1 fruit fly cellular context compared by ENCODE assay signal in genomic region chr2L:8204996-8205567, dm6.
TF ChIP-seq lines count a peak whose summit lies in the region.

Gene SLC5A11 (minus strand): TSS chr2L:8205132.

TF ChIP-seq in whole organism, embryonic, 481 proteins besides CTCF, POLR2A, EP300 and RAD21 (continued from another document and continues in another):
- peak; percentile 95 for TF ChIP-seq ham (GFP tag; IDR thresholded peaks at IDR 0.05; lab: Robert Waterston, UW)
- peak; percentile 96 for TF ChIP-seq CG33213 (GFP tag; optimal IDR thresholded peaks at IDR 0.05; lab: Kevin White, UChicago)
- peak; percentile 96 for TF ChIP-seq ind (GFP tag; optimal IDR thresholded peaks at IDR 0.05; lab: Kevin White, UChicago)
- TF ChIP-seq pb (GFP tag; optimal IDR thresholded peaks at IDR 0.05; lab: Kevin White, UChicago) = peak; percentile 95
- peak; percentile 93 for TF ChIP-seq CG4328 (GFP tag; optimal IDR thresholded peaks at IDR 0.05; lab: Kevin White, UChicago)
- peak; percentile 97 for TF ChIP-seq BtbVII (GFP tag; optimal IDR thresholded peaks at IDR 0.05; lab: Kevin White, UChicago)
- TF ChIP-seq stwl (tag; optimal IDR thresholded peaks at IDR 0.05; lab: Kevin White, UChicago) = no peak
- TF ChIP-seq gt (GFP tag; IDR thresholded peaks at IDR 0.05; lab: Robert Waterston, UW) = peak; percentile 83; the same call in 1 of the 2 replicates
- peak; percentile 90 for TF ChIP-seq Fer2 (tag; optimal IDR thresholded peaks at IDR 0.05; lab: Kevin White, UChicago)
- TF ChIP-seq zen2 (GFP tag; IDR thresholded peaks at IDR 0.05; lab: Robert Waterston, UW; ENCODE audit: partially characterized antibody) = no peak
- TF ChIP-seq CG18764 (GFP tag; optimal IDR thresholded peaks at IDR 0.05; lab: Kevin White, UChicago) = peak; percentile 88
- TF ChIP-seq Fer1 (GFP tag; optimal IDR thresholded peaks at IDR 0.05; lab: Kevin White, UChicago) = peak; percentile 99
- peak; percentile 96 for TF ChIP-seq sima (GFP tag; optimal IDR thresholded peaks at IDR 0.05; lab: Kevin White, UChicago)
- TF ChIP-seq dpn (GFP tag; optimal IDR thresholded peaks at IDR 0.05; lab: Kevin White, UChicago) = peak; percentile 99
- peak in 1 of 2 experiments; percentile 100 for TF ChIP-seq Eip74EF (GFP tag; optimal IDR thresholded peaks at IDR 0.05; lab: Kevin White, UChicago)
- 0 out of 2 replicates have a peak, but pooled peaks have one; percentile 55 for TF ChIP-seq CG42726 (GFP tag; IDR thresholded peaks at IDR 0.05; lab: Robert Waterston, UW; ENCODE audit: partially characterized antibody)
- peak; percentile 65 for TF ChIP-seq CG16863 (GFP tag; optimal IDR thresholded peaks at IDR 0.05; lab: Kevin White, UChicago)
- TF ChIP-seq H2.0 (GFP tag; IDR thresholded peaks at IDR 0.05; lab: Robert Waterston, UW) = peak; percentile 100
- TF ChIP-seq CG12942 (GFP tag; optimal IDR thresholded peaks at IDR 0.05; lab: Kevin White, UChicago) = peak; percentile 97
- TF ChIP-seq mld (GFP tag; IDR thresholded peaks at IDR 0.05; lab: Robert Waterston, UW; ENCODE audit: partially characterized antibody) = no peak
- TF ChIP-seq CG33557 (GFP tag; optimal IDR thresholded peaks at IDR 0.05; lab: Kevin White, UChicago) = peak; percentile 58
- TF ChIP-seq HLH3B (GFP tag; IDR thresholded peaks at IDR 0.05; lab: Robert Waterston, UW) = peak; percentile 99
- TF ChIP-seq ranshi (GFP tag; IDR thresholded peaks at IDR 0.05; lab: Robert Waterston, UW) = peak; percentile 89
- TF ChIP-seq al (GFP tag; IDR thresholded peaks at IDR 0.05; lab: Robert Waterston, UW) = peak; percentile 95
- peak; percentile 91 for TF ChIP-seq CG2889 (GFP tag; IDR thresholded peaks at IDR 0.05; lab: Robert Waterston, UW)
- peak; percentile 99 for TF ChIP-seq lab (GFP tag; optimal IDR thresholded peaks at IDR 0.05; lab: Kevin White, UChicago)
- peak; percentile 51 for TF ChIP-seq vfl (GFP tag; optimal IDR thresholded peaks at IDR 0.05; lab: Kevin White, UChicago)
- TF ChIP-seq jigr1 (GFP tag; IDR thresholded peaks at IDR 0.05; lab: Robert Waterston, UW) = peak; percentile 98
- TF ChIP-seq tll (GFP tag; optimal IDR thresholded peaks at IDR 0.05; lab: Kevin White, UChicago) = peak in 1 of 2 experiments; percentile 80
- TF ChIP-seq tna (GFP tag; IDR thresholded peaks at IDR 0.05; lab: Robert Waterston, UW; ENCODE audit: partially characterized antibody) = no peak
- peak; percentile 90 for TF ChIP-seq nom (GFP tag; optimal IDR thresholded peaks at IDR 0.05; lab: Kevin White, UChicago)
- TF ChIP-seq CG1603 (tag; optimal IDR thresholded peaks at IDR 0.05; lab: Kevin White, UChicago) = peak; percentile 83
- TF ChIP-seq CG2875 (GFP tag; optimal IDR thresholded peaks at IDR 0.05; lab: Kevin White, UChicago) = peak; percentile 94
- peak; percentile 99 for TF ChIP-seq sisA (GFP tag; IDR thresholded peaks at IDR 0.05; lab: Robert Waterston, UW)
- TF ChIP-seq crc (GFP tag; optimal IDR thresholded peaks at IDR 0.05; lab: Kevin White, UChicago) = peak; percentile 83
- TF ChIP-seq Usf (GFP tag; optimal IDR thresholded peaks at IDR 0.05; lab: Kevin White, UChicago) = peak; percentile 96
- TF ChIP-seq CG6854 (GFP tag; optimal IDR thresholded peaks at IDR 0.05; lab: Kevin White, UChicago) = peak; percentile 99
- TF ChIP-seq GATAe (GFP tag; conservative IDR thresholded peaks at IDR 0.05; lab: Robert Waterston, UW) = peak; percentile 92
- TF ChIP-seq Trl (optimal IDR thresholded peaks at IDR 0.05; lab: Kevin White, UChicago) = peak; percentile 83 to 99
- peak; percentile 96 for TF ChIP-seq Trl (GFP tag; optimal IDR thresholded peaks at IDR 0.05; lab: Kevin White, UChicago)
- no peak for TF ChIP-seq CG34224 (GFP tag; IDR thresholded peaks at IDR 0.05; lab: Robert Waterston, UW; ENCODE audit: partially characterized antibody)
- peak; percentile 100 for TF ChIP-seq CG12104 (GFP tag; optimal IDR thresholded peaks at IDR 0.05; lab: Kevin White, UChicago)
- TF ChIP-seq sr (GFP tag; IDR thresholded peaks at IDR 0.05; lab: Robert Waterston, UW) = peak; percentile 93
- TF ChIP-seq fd102C (GFP tag; optimal IDR thresholded peaks at IDR 0.05; lab: Kevin White, UChicago) = no peak
- TF ChIP-seq pnt (GFP tag; optimal IDR thresholded peaks at IDR 0.05; lab: Kevin White, UChicago) = peak; percentile 78
- peak; percentile 98 to 100 for TF ChIP-seq Hr51 (GFP tag; optimal IDR thresholded peaks at IDR 0.05; lab: Kevin White, UChicago)
- peak; percentile 99 for TF ChIP-seq Taf1 (GFP tag; IDR thresholded peaks at IDR 0.05; lab: Robert Waterston, UW)
- peak; percentile 100 for TF ChIP-seq Xbp1 (GFP tag; optimal IDR thresholded peaks at IDR 0.05; lab: Kevin White, UChicago)
- peak; percentile 31 for TF ChIP-seq gfzf (GFP tag; optimal IDR thresholded peaks at IDR 0.05; lab: Kevin White, UChicago)
- TF ChIP-seq HLH4C (GFP tag; IDR thresholded peaks at IDR 0.05; lab: Robert Waterston, UW; ENCODE audit: partially characterized antibody) = no peak
- TF ChIP-seq NK7.1 (GFP tag; optimal IDR thresholded peaks at IDR 0.05; lab: Kevin White, UChicago) = peak; percentile 97
- peak; percentile 98 for TF ChIP-seq stc (GFP tag; IDR thresholded peaks at IDR 0.05; lab: Robert Waterston, UW)
- peak; percentile 92 for TF ChIP-seq abd-A (tag; optimal IDR thresholded peaks at IDR 0.05; lab: Kevin White, UChicago)
- TF ChIP-seq HHEX (GFP tag; optimal IDR thresholded peaks at IDR 0.05; lab: Kevin White, UChicago) = peak; percentile 97
- peak; percentile 99 for TF ChIP-seq lilli (GFP tag; optimal IDR thresholded peaks at IDR 0.05; lab: Kevin White, UChicago)
- peak; percentile 95 for TF ChIP-seq mam (GFP tag; optimal IDR thresholded peaks at IDR 0.05; lab: Kevin White, UChicago)
- TF ChIP-seq esg (GFP tag; conservative IDR thresholded peaks at IDR 0.05; lab: Robert Waterston, UW) = peak; percentile 97
- peak; percentile 70 for TF ChIP-seq schlank (tag; optimal IDR thresholded peaks at IDR 0.05; lab: Kevin White, UChicago)
- no peak for TF ChIP-seq cad (GFP tag; optimal IDR thresholded peaks at IDR 0.05; lab: Kevin White, UChicago)
- peak; percentile 94 for TF ChIP-seq CG1024 (GFP tag; IDR thresholded peaks at IDR 0.05; lab: Robert Waterston, UW)
- TF ChIP-seq CG10209 (GFP tag; optimal IDR thresholded peaks at IDR 0.05; lab: Kevin White, UChicago) = peak; percentile 94
- TF ChIP-seq C15 (GFP tag; IDR thresholded peaks at IDR 0.05; lab: Robert Waterston, UW) = peak; percentile 97
- peak; percentile 98 for TF ChIP-seq Hmr (GFP tag; optimal IDR thresholded peaks at IDR 0.05; lab: Kevin White, UChicago)
- peak; percentile 84 for TF ChIP-seq sens (GFP tag; lab: Kevin White, UChicago)
- peak; percentile 96 for TF ChIP-seq Blimp-1 (GFP tag; optimal IDR thresholded peaks at IDR 0.05; lab: Kevin White, UChicago)
- TF ChIP-seq nau (GFP tag; optimal IDR thresholded peaks at IDR 0.05; lab: Kevin White, UChicago) = peak; percentile 98
- no peak; the same call in 1 of the 2 replicates for TF ChIP-seq amos (GFP tag; IDR thresholded peaks at IDR 0.05; lab: Robert Waterston, UW; ENCODE audit: partially characterized antibody)
- TF ChIP-seq Bteb2 (GFP tag; optimal IDR thresholded peaks at IDR 0.05; lab: Kevin White, UChicago) = peak; percentile 41
- TF ChIP-seq pita (GFP tag; optimal IDR thresholded peaks at IDR 0.05; lab: Kevin White, UChicago) = no peak
- peak; percentile 81 for TF ChIP-seq salm (tag; optimal IDR thresholded peaks at IDR 0.05; lab: Kevin White, UChicago)
- peak; percentile 94 for TF ChIP-seq CG8388 (GFP tag; optimal IDR thresholded peaks at IDR 0.05; lab: Kevin White, UChicago)
- peak; percentile 84 for TF ChIP-seq CG10274 (GFP tag; optimal IDR thresholded peaks at IDR 0.05; lab: Kevin White, UChicago)
- peak; percentile 67 for TF ChIP-seq Lhr (GFP tag; optimal IDR thresholded peaks at IDR 0.05; lab: Kevin White, UChicago)
- TF ChIP-seq ftz-f1 (GFP tag; optimal IDR thresholded peaks at IDR 0.05; lab: Kevin White, UChicago) = no peak
- TF ChIP-seq Lpt (GFP tag; optimal IDR thresholded peaks at IDR 0.05; lab: Kevin White, UChicago) = no peak
- TF ChIP-seq CG17829 (tag; optimal IDR thresholded peaks at IDR 0.05; lab: Kevin White, UChicago) = peak; percentile 97
- TF ChIP-seq CG9797 (GFP tag; optimal IDR thresholded peaks at IDR 0.05; lab: Kevin White, UChicago) = peak; percentile 19
- TF ChIP-seq gcm2 (GFP tag; optimal IDR thresholded peaks at IDR 0.05; lab: Kevin White, UChicago) = peak; percentile 89
- no peak for TF ChIP-seq Mes4 (GFP tag; optimal IDR thresholded peaks at IDR 0.05; lab: Kevin White, UChicago)
- TF ChIP-seq eve (GFP tag; optimal IDR thresholded peaks at IDR 0.05; lab: Kevin White, UChicago) = peak in 1 of 2 experiments; percentile 100
- TF ChIP-seq wdn (GFP tag; IDR thresholded peaks at IDR 0.05; lab: Robert Waterston, UW) = peak; percentile 82
- TF ChIP-seq Abd-B (GFP tag; optimal IDR thresholded peaks at IDR 0.05; lab: Kevin White, UChicago) = peak; percentile 99
- TF ChIP-seq br (optimal IDR thresholded peaks at IDR 0.05; lab: Kevin White, UChicago) = no peak
- peak; percentile 100 for TF ChIP-seq D19B (GFP tag; optimal IDR thresholded peaks at IDR 0.05; lab: Kevin White, UChicago)
- TF ChIP-seq CG16813 (GFP tag; IDR thresholded peaks at IDR 0.05; lab: Robert Waterston, UW; ENCODE audit: partially characterized antibody) = no peak
- peak; percentile 100 for TF ChIP-seq Atf6 (GFP tag; IDR thresholded peaks at IDR 0.05; lab: Robert Waterston, UW)
- TF ChIP-seq tio (GFP tag; optimal IDR thresholded peaks at IDR 0.05; lab: Kevin White, UChicago) = peak; percentile 90
- 0 out of 2 replicates have a peak, but pooled peaks have one; percentile 19 for TF ChIP-seq crol (GFP tag; IDR thresholded peaks at IDR 0.05; lab: Robert Waterston, UW)
- TF ChIP-seq B-H2 (GFP tag; optimal IDR thresholded peaks at IDR 0.05; lab: Kevin White, UChicago) = peak; percentile 88
- TF ChIP-seq HmgZ (tag; optimal IDR thresholded peaks at IDR 0.05; lab: Kevin White, UChicago) = peak; percentile 96
- TF ChIP-seq CG7786 (GFP tag; optimal IDR thresholded peaks at IDR 0.05; lab: Kevin White, UChicago) = peak; percentile 78
- TF ChIP-seq bsh (GFP tag; optimal IDR thresholded peaks at IDR 0.05; lab: Kevin White, UChicago) = peak; percentile 95 to 100
- peak; percentile 42 for TF ChIP-seq ab (GFP tag; optimal IDR thresholded peaks at IDR 0.05; lab: Kevin White, UChicago)
- TF ChIP-seq Hand (GFP tag; optimal IDR thresholded peaks at IDR 0.05; lab: Kevin White, UChicago) = peak; percentile 97
- TF ChIP-seq CG12659 (GFP tag; optimal IDR thresholded peaks at IDR 0.05; lab: Kevin White, UChicago) = peak; percentile 96
- TF ChIP-seq Elba2 (GFP tag; optimal IDR thresholded peaks at IDR 0.05; lab: Kevin White, UChicago) = peak; percentile 61
- peak; percentile 95 for TF ChIP-seq dimm (GFP tag; IDR thresholded peaks at IDR 0.05; lab: Robert Waterston, UW)
- peak; percentile 96 for TF ChIP-seq run (tag; optimal IDR thresholded peaks at IDR 0.05; lab: Kevin White, UChicago)
- TF ChIP-seq hkb (optimal IDR thresholded peaks at IDR 0.05; lab: Kevin White, UChicago) = no peak
- TF ChIP-seq hkb (GFP tag; IDR thresholded peaks at IDR 0.05; lab: Robert Waterston, UW) = peak; percentile 92
- peak; percentile 99 for TF ChIP-seq so (GFP tag; IDR thresholded peaks at IDR 0.05; lab: Robert Waterston, UW)
- no peak for TF ChIP-seq h (optimal IDR thresholded peaks at IDR 0.05; lab: Kevin White, UChicago)
- peak; percentile 95 for TF ChIP-seq odd (GFP tag; optimal IDR thresholded peaks at IDR 0.05; lab: Kevin White, UChicago)
- peak; percentile 87 for TF ChIP-seq CG13123 (GFP tag; optimal IDR thresholded peaks at IDR 0.05; lab: Kevin White, UChicago)
- peak; percentile 79 for TF ChIP-seq CG10366 (GFP tag; IDR thresholded peaks at IDR 0.05; lab: Robert Waterston, UW)
- peak; percentile 63 for TF ChIP-seq MTF-1 (GFP tag; optimal IDR thresholded peaks at IDR 0.05; lab: Kevin White, UChicago; ENCODE audit: borderline replicate concordance)
- peak; percentile 88 for TF ChIP-seq CG14710 (tag; optimal IDR thresholded peaks at IDR 0.05; lab: Kevin White, UChicago)
- peak; percentile 97 for TF ChIP-seq PHDP (tag; optimal IDR thresholded peaks at IDR 0.05; lab: Kevin White, UChicago)
- peak; percentile 96 for TF ChIP-seq CG18262 (tag; optimal IDR thresholded peaks at IDR 0.05; lab: Kevin White, UChicago)
- TF ChIP-seq Atf-2 (GFP tag; optimal IDR thresholded peaks at IDR 0.05; lab: Kevin White, UChicago) = peak; percentile 95
- TF ChIP-seq CG30431 (GFP tag; optimal IDR thresholded peaks at IDR 0.05; lab: Kevin White, UChicago) = peak; percentile 23
- peak in 1 of 3 experiments; percentile 98 for TF ChIP-seq Stat92E (GFP tag; optimal IDR thresholded peaks at IDR 0.05; lab: Kevin White, UChicago)
- TF ChIP-seq CG14014 (GFP tag; IDR thresholded peaks at IDR 0.05; lab: Robert Waterston, UW) = peak; percentile 99
- TF ChIP-seq prd (optimal IDR thresholded peaks at IDR 0.05; lab: Kevin White, UChicago) = no peak
- TF ChIP-seq prd (GFP tag; IDR thresholded peaks at IDR 0.05; lab: Robert Waterston, UW) = peak; percentile 97
- peak; percentile 97 for TF ChIP-seq Six4 (GFP tag; optimal IDR thresholded peaks at IDR 0.05; lab: Kevin White, UChicago)
- TF ChIP-seq CG32772 (GFP tag; IDR thresholded peaks at IDR 0.05; lab: Robert Waterston, UW) = peak; percentile 95
- peak; percentile 88 for TF ChIP-seq CG43689 (GFP tag; IDR thresholded peaks at IDR 0.05; lab: Robert Waterston, UW)
- no peak for TF ChIP-seq CkIIα-i1 (GFP tag; IDR thresholded peaks at IDR 0.05; lab: Robert Waterston, UW)
- TF ChIP-seq Bdp1 (GFP tag; optimal IDR thresholded peaks at IDR 0.05; lab: Kevin White, UChicago) = peak; percentile 40
- TF ChIP-seq CG6791 (GFP tag; IDR thresholded peaks at IDR 0.05; lab: Robert Waterston, UW; ENCODE audit: partially characterized antibody) = no peak
- TF ChIP-seq CG6813 (GFP tag; optimal IDR thresholded peaks at IDR 0.05; lab: Kevin White, UChicago) = peak; percentile 96
- TF ChIP-seq cas (GFP tag; IDR thresholded peaks at IDR 0.05; lab: Robert Waterston, UW) = peak; percentile 99
- TF ChIP-seq CG15073 (GFP tag; optimal IDR thresholded peaks at IDR 0.05; lab: Kevin White, UChicago) = peak; percentile 83
- peak; percentile 68 for TF ChIP-seq ash1 (GFP tag; optimal IDR thresholded peaks at IDR 0.05; lab: Kevin White, UChicago)
- TF ChIP-seq CG8089 (GFP tag; optimal IDR thresholded peaks at IDR 0.05; lab: Kevin White, UChicago) = peak; percentile 31
- peak; percentile 70 for TF ChIP-seq dm (GFP tag; optimal IDR thresholded peaks at IDR 0.05; lab: Kevin White, UChicago)
- peak; percentile 100 for TF ChIP-seq slou (GFP tag; optimal IDR thresholded peaks at IDR 0.05; lab: Kevin White, UChicago)
- TF ChIP-seq CG10543 (GFP tag; optimal IDR thresholded peaks at IDR 0.05; lab: Kevin White, UChicago) = peak; percentile 95
- TF ChIP-seq da (GFP tag; optimal IDR thresholded peaks at IDR 0.05; lab: Kevin White, UChicago) = peak; percentile 23
